Worm (Caenorhabditis elegans) whole organism, young adult: ENCODE measurements around the gene fubl-2.

Experiments
- ama-1 ChIP-seq, 3 experiments: fragments of 150-350 bp in 1 of 3; sonication (generic microtip) in 2 of 3; optimal IDR thresholded peaks; 2 replicates each; lab custom pipeline; 2014 to 2018; ENCODE audit warnings: missing biosample characterization in 2 of 3, missing genetic modification characterization in 2 of 3, missing genetic modification reagents in 2 of 3
- efl-1 ChIP-seq: fragments of 150-350 bp; optimal IDR thresholded peaks from 2 replicates; lab custom pipeline; 2014; ENCODE audit warnings: missing biosample characterization, missing genetic modification reagents, missing genetic modification characterization
- lag-1 ChIP-seq: fragments of 200-800 bp; sonication (Bioruptor generic); IDR thresholded peaks from 2 replicates; pipeline ENCODE4 v1.3.6; 2022; ENCODE audit warnings: missing genetic modification reagents, missing genetic modification characterization, missing compliant biosample characterization
- sea-2 ChIP-seq: fragments of 200-800 bp; sonication (Bioruptor generic); IDR thresholded peaks from 2 replicates; pipeline ENCODE4 v1.3.6; 2022; ENCODE audit warnings: missing genetic modification characterization, missing compliant biosample characterization
- snpc-1.3 ChIP-seq: sonication (generic microtip); optimal IDR thresholded peaks from 2 replicates; lab custom pipeline; 2017; ENCODE audit warnings: missing genetic modification characterization, mild to moderate bottlenecking, missing compliant biosample characterization, antibody characterized with exemption, moderate library complexity, missing genotype, missing genetic modification reagents; ENCODE audit not compliant: insufficient read depth
- snpc-4 ChIP-seq, 5 experiments: fragments of 150-350 bp in 1 of 5; sonication (generic microtip) in 4 of 5; optimal IDR thresholded peaks; 2 replicates each; lab custom pipeline; 2014 to 2018; ENCODE audit warnings: missing genetic modification characterization in 5 of 5, missing biosample characterization in 3 of 5, antibody characterized with exemption in 2 of 5, mild to moderate bottlenecking in 2 of 5, missing compliant biosample characterization in 2 of 5, missing genotype in 2 of 5, moderate library complexity in 2 of 5, missing genetic modification reagents in 1 of 5

ce11 chrIII:7045643-7046042 is 41.9 kb downstream of the fubl-2 start, which contains the start of gene R01H2.7:
- TF ChIP-seq snpc-4 (GFP tag; optimal IDR thresholded peaks at IDR 0.05; lab: Kevin White, UChicago), result no peak
- no peak for TF ChIP-seq snpc-4 (tag; optimal IDR thresholded peaks at IDR 0.05; lab: Kevin White, UChicago)
- TF ChIP-seq ama-1 (optimal IDR thresholded peaks at IDR 0.05; lab: Kevin White, UChicago), result no peak
- no peak for TF ChIP-seq ama-1 (GFP tag; optimal IDR thresholded peaks at IDR 0.05; lab: Kevin White, UChicago)
- no peak for TF ChIP-seq efl-1
- no peak for TF ChIP-seq lag-1
- TF ChIP-seq sea-2 (GFP tag; lab: Robert Waterston, UW), result no peak
- TF ChIP-seq snpc-1.3 (tag; lab: Kevin White, UChicago), result no peak
